Worm (Caenorhabditis elegans) whole organism, late embryonic: ENCODE results near the gene T26H10.2.
A peak's percentile ranks its signal among the peaks of the same experiment; 100 is the strongest.

Source experiments
- K09A11.1 ChIP-seq: sonication (generic microtip); optimal IDR thresholded peaks from 2 replicates; lab custom pipeline; 2017; ENCODE audit warnings: antibody characterized with exemption, mild to moderate bottlenecking, missing genetic modification characterization, missing compliant biosample characterization; ENCODE audit not compliant: insufficient read depth
- Y22D7AL.16 ChIP-seq: sonication (generic microtip); optimal IDR thresholded peaks from 2 replicates; lab custom pipeline; 2016; ENCODE audit warnings: missing genetic modification characterization, missing compliant biosample characterization
- ama-1 ChIP-seq: fragments of 150-350 bp; optimal IDR thresholded peaks from 2 replicates; lab custom pipeline; 2014
- ceh-18 ChIP-seq: sonication (generic microtip); optimal IDR thresholded peaks from 2 replicates; lab custom pipeline; 2016; ENCODE audit warnings: missing genetic modification characterization, missing compliant biosample characterization
- ceh-22 ChIP-seq: sonication (generic microtip); optimal IDR thresholded peaks from 2 replicates; lab custom pipeline; 2017; ENCODE audit warnings: missing biosample characterization, missing genetic modification characterization
- ceh-34 ChIP-seq: sonication (generic microtip); optimal IDR thresholded peaks from 2 replicates; lab custom pipeline; 2016; ENCODE audit warnings: mild to moderate bottlenecking, missing genetic modification characterization, missing compliant biosample characterization
- ceh-48 ChIP-seq: sonication (generic microtip); optimal IDR thresholded peaks from 2 replicates; lab custom pipeline; 2016; ENCODE audit warnings: missing genetic modification characterization, inconsistent platforms, missing compliant biosample characterization
- ceh-6 ChIP-seq: fragments of 200-800 bp; sonication (Bioruptor generic); optimal IDR thresholded peaks from 2 replicates; lab custom pipeline; 2018; ENCODE audit warnings: mild to moderate bottlenecking, missing genetic modification characterization, missing compliant biosample characterization
- dmd-4 ChIP-seq: sonication (generic microtip); optimal IDR thresholded peaks from 2 replicates; lab custom pipeline; 2016; ENCODE audit warnings: borderline replicate concordance, missing genetic modification characterization, missing compliant biosample characterization
- dve-1 ChIP-seq: sonication (generic microtip); optimal IDR thresholded peaks from 2 replicates; lab custom pipeline; 2017; ENCODE audit warnings: antibody characterized with exemption, mild to moderate bottlenecking, missing genetic modification characterization, missing compliant biosample characterization
- elt-4 ChIP-seq: sonication (generic microtip); optimal IDR thresholded peaks from 2 replicates; lab custom pipeline; 2016; ENCODE audit warnings: missing genetic modification characterization, missing compliant biosample characterization
- fkh-10 ChIP-seq: fragments of 150-350 bp; optimal IDR thresholded peaks from 2 replicates; lab custom pipeline; 2014; ENCODE audit warnings: missing biosample characterization, missing genetic modification reagents, missing genetic modification characterization
- hlh-8 ChIP-seq: sonication (generic microtip); optimal IDR thresholded peaks from 2 replicates; lab custom pipeline; 2016; ENCODE audit warnings: missing genotype, missing genetic modification characterization, missing compliant biosample characterization
- lim-6 ChIP-seq: sonication (generic microtip); optimal IDR thresholded peaks from 2 replicates; lab custom pipeline; 2016; ENCODE audit warnings: missing genetic modification characterization, missing compliant biosample characterization
- lin-11 ChIP-seq: fragments of 200-800 bp; sonication (Bioruptor generic); optimal IDR thresholded peaks from 2 replicates; lab custom pipeline; 2018; ENCODE audit warnings: mild to moderate bottlenecking, missing genetic modification characterization, missing compliant biosample characterization
- madf-2 ChIP-seq: sonication (generic microtip); optimal IDR thresholded peaks from 2 replicates; lab custom pipeline; 2017; ENCODE audit warnings: missing genetic modification characterization, missing compliant biosample characterization
- nfya-1 ChIP-seq: sonication (generic microtip); optimal IDR thresholded peaks from 2 replicates; lab custom pipeline; 2017; ENCODE audit warnings: missing genetic modification characterization, mild to moderate bottlenecking, missing compliant biosample characterization, antibody characterized with exemption, moderate library complexity
- nhr-232 ChIP-seq: sonication (generic microtip); optimal IDR thresholded peaks from 2 replicates; lab custom pipeline; 2016; ENCODE audit warnings: missing genetic modification characterization, missing compliant biosample characterization
- pha-4 ChIP-seq: fragments of 150-350 bp; optimal IDR thresholded peaks from 2 replicates; lab custom pipeline; 2018; ENCODE audit warnings: missing biosample characterization, missing genetic modification reagents, missing genetic modification characterization
- pqm-1 ChIP-seq: sonication (generic microtip); optimal IDR thresholded peaks from 2 replicates; lab custom pipeline; 2016; ENCODE audit warnings: missing genetic modification characterization, missing compliant biosample characterization
- sox-2 ChIP-seq: fragments of 200-800 bp; sonication (Bioruptor generic); IDR thresholded peaks from 2 replicates; pipeline ENCODE4 v1.3.6; 2022; ENCODE audit warnings: missing genetic modification reagents, missing genetic modification characterization, missing compliant biosample characterization
- tbx-7 ChIP-seq: sonication (generic microtip); optimal IDR thresholded peaks from 2 replicates; lab custom pipeline; 2016; ENCODE audit warnings: missing genotype, missing genetic modification characterization, missing compliant biosample characterization
- unc-42 ChIP-seq: sonication (generic microtip); optimal IDR thresholded peaks from 2 replicates; lab custom pipeline; 2016; ENCODE audit warnings: missing genotype, missing genetic modification characterization, missing compliant biosample characterization

T26H10.2 gene

DNA sequence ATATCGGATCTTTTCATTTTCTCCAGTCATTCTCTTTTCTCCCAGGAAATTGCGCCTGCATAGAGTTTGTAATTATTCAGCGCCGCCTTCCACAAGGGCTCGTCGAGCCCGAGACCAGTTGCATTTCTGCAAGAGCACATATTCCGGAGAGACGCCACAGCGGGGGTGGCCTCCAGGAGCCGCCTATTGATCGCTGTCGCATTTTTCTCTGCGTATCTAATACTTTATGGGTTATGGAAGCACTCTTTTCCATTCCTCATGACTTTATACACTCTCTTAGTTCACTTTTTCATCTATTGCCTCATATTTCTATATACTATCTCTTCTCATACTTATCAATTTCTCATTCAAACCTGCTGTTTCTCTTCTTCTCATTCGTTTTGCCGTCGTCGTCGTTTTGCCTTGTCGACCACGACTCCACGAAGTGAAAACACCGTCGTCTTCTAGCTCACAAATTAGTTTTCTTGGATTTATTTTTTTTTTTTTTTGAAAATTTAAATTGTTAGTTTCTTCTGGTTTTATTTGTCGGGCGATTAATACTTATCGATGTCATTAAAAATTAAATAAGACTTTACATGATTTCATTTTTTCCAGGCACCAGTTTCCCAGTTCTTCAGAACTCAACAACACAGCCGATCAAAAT lies 49.2 kb downstream of the T26H10.2 start, which contains the start of gene cnb-1 (continued):
- no peak for TF ChIP-seq ceh-6
- TF ChIP-seq elt-4 (tag; lab: Kevin White, UChicago): no peak
- no peak for TF ChIP-seq nhr-232 (tag; lab: Kevin White, UChicago)
- no peak for TF ChIP-seq ceh-34 (tag; lab: Kevin White, UChicago)
- TF ChIP-seq Y22D7AL.16: no peak
- peak; percentile 62 for TF ChIP-seq hlh-8 (tag; lab: Kevin White, UChicago)
- peak; percentile 48 for TF ChIP-seq unc-42 (tag; lab: Kevin White, UChicago)
- TF ChIP-seq lim-6 (tag; lab: Kevin White, UChicago): peak; percentile 16
- TF ChIP-seq sox-2 (GFP tag; lab: Robert Waterston, UW): no peak
- TF ChIP-seq ama-1 (lab: Kevin White, UChicago): no peak
- no peak for TF ChIP-seq madf-2
- no peak for TF ChIP-seq pha-4 (tag; lab: Kevin White, UChicago)
- peak; percentile 86 for TF ChIP-seq ceh-48 (tag; lab: Kevin White, UChicago)
- no peak for TF ChIP-seq pqm-1
- TF ChIP-seq ceh-18 (tag; lab: Kevin White, UChicago): peak; percentile 76

ce11 chrV:11373918-11374317 lies 50.5 kb downstream of the T26H10.2 start:
- TF ChIP-seq dve-1 (tag; lab: Kevin White, UChicago): no peak
- no peak for TF ChIP-seq pqm-1
- TF ChIP-seq fkh-10 (GFP tag; lab: Kevin White, UChicago): no peak
- no peak for TF ChIP-seq nfya-1 (tag; lab: Kevin White, UChicago)
- TF ChIP-seq tbx-7 (tag; lab: Kevin White, UChicago): no peak
- TF ChIP-seq Y22D7AL.16: no peak
- no peak for TF ChIP-seq lin-11 (tag; lab: Kevin White, UChicago)
- no peak for TF ChIP-seq K09A11.1
- TF ChIP-seq ceh-22 (tag; lab: Kevin White, UChicago): no peak
- no peak for TF ChIP-seq dmd-4 (tag; lab: Kevin White, UChicago)
